Worm (Caenorhabditis elegans) whole organism, late embryonic: ENCODE data around the gene nlp-48.

Source experiments
- C08G9.2 ChIP-seq: sonication (generic microtip); optimal IDR thresholded peaks from 2 replicates; lab custom pipeline; 2016; ENCODE audit warnings: mild to moderate bottlenecking, missing genetic modification characterization, moderate library complexity, missing compliant biosample characterization
- C38D4.7 ChIP-seq: fragments of 200-800 bp; sonication (Bioruptor generic); optimal IDR thresholded peaks from 2 replicates; lab custom pipeline; 2018; ENCODE audit warnings: mild to moderate bottlenecking, missing genetic modification characterization, moderate library complexity, missing compliant biosample characterization
- F13H6.1 ChIP-seq: sonication (generic microtip); optimal IDR thresholded peaks from 2 replicates; lab custom pipeline; 2016; ENCODE audit warnings: missing genetic modification characterization, missing compliant biosample characterization
- K02D7.2 ChIP-seq: sonication (generic microtip); optimal IDR thresholded peaks from 2 replicates; lab custom pipeline; 2017; ENCODE audit warnings: mild to moderate bottlenecking, missing genetic modification characterization, missing compliant biosample characterization
- Y22D7AL.16 ChIP-seq: sonication (generic microtip); optimal IDR thresholded peaks from 2 replicates; lab custom pipeline; 2016; ENCODE audit warnings: missing genetic modification characterization, missing compliant biosample characterization
- ceh-14 ChIP-seq: sonication (generic microtip); optimal IDR thresholded peaks from 2 replicates; lab custom pipeline; 2016; ENCODE audit warnings: missing genotype, missing genetic modification characterization, missing compliant biosample characterization
- ceh-18 ChIP-seq: sonication (generic microtip); optimal IDR thresholded peaks from 2 replicates; lab custom pipeline; 2016; ENCODE audit warnings: missing genetic modification characterization, missing compliant biosample characterization
- ceh-19 ChIP-seq: fragments of 200-800 bp; sonication (Bioruptor generic); optimal IDR thresholded peaks from 2 replicates; lab custom pipeline; 2018; ENCODE audit warnings: mild to moderate bottlenecking, missing genetic modification characterization, missing compliant biosample characterization
- ceh-2 ChIP-seq: sonication (generic microtip); optimal IDR thresholded peaks from 2 replicates; lab custom pipeline; 2016; ENCODE audit warnings: missing genotype, missing genetic modification characterization, missing compliant biosample characterization
- ceh-22 ChIP-seq: sonication (generic microtip); optimal IDR thresholded peaks from 2 replicates; lab custom pipeline; 2017; ENCODE audit warnings: missing biosample characterization, missing genetic modification characterization
- ceh-31 ChIP-seq: sonication (generic microtip); optimal IDR thresholded peaks from 2 replicates; lab custom pipeline; 2016; ENCODE audit warnings: missing genetic modification characterization, missing compliant biosample characterization
- ceh-34 ChIP-seq: sonication (generic microtip); optimal IDR thresholded peaks from 2 replicates; lab custom pipeline; 2016; ENCODE audit warnings: mild to moderate bottlenecking, missing genetic modification characterization, missing compliant biosample characterization
- ceh-45 ChIP-seq: fragments of 200-800 bp; sonication (Bioruptor generic); IDR thresholded peaks from 2 replicates; pipeline ENCODE4 v1.3.6; 2022; ENCODE audit warnings: missing genetic modification reagents, missing genetic modification characterization, missing compliant biosample characterization
- ceh-48 ChIP-seq: sonication (generic microtip); optimal IDR thresholded peaks from 2 replicates; lab custom pipeline; 2016; ENCODE audit warnings: missing genetic modification characterization, inconsistent platforms, missing compliant biosample characterization
- ceh-6 ChIP-seq: fragments of 200-800 bp; sonication (Bioruptor generic); optimal IDR thresholded peaks from 2 replicates; lab custom pipeline; 2018; ENCODE audit warnings: mild to moderate bottlenecking, missing genetic modification characterization, missing compliant biosample characterization
- ceh-9 ChIP-seq: sonication (generic microtip); optimal IDR thresholded peaks from 2 replicates; lab custom pipeline; 2016; ENCODE audit warnings: mild to moderate bottlenecking, missing genetic modification characterization, inconsistent platforms, missing compliant biosample characterization
- elt-2 ChIP-seq: sonication (generic microtip); optimal IDR thresholded peaks from 2 replicates; lab custom pipeline; 2016; ENCODE audit warnings: missing genetic modification reagents, missing genetic modification characterization, missing compliant biosample characterization
- eyg-1 ChIP-seq: sonication (generic microtip); optimal IDR thresholded peaks from 2 replicates; lab custom pipeline; 2016; ENCODE audit warnings: missing genotype, missing genetic modification characterization, missing compliant biosample characterization
- fkh-10 ChIP-seq: fragments of 150-350 bp; optimal IDR thresholded peaks from 2 replicates; lab custom pipeline; 2014; ENCODE audit warnings: missing biosample characterization, missing genetic modification reagents, missing genetic modification characterization
- fkh-6 ChIP-seq: sonication (generic microtip); optimal IDR thresholded peaks from 2 replicates; lab custom pipeline; 2016; ENCODE audit warnings: missing genetic modification characterization, missing compliant biosample characterization
- gmeb-2 ChIP-seq: sonication (generic microtip); optimal IDR thresholded peaks from 2 replicates; lab custom pipeline; 2016; ENCODE audit warnings: missing genetic modification characterization, inconsistent platforms, missing compliant biosample characterization
- hlh-15 ChIP-seq: sonication (generic microtip); optimal IDR thresholded peaks from 2 replicates; lab custom pipeline; 2016; ENCODE audit warnings: missing genetic modification characterization, missing compliant biosample characterization
- hlh-8 ChIP-seq: sonication (generic microtip); optimal IDR thresholded peaks from 2 replicates; lab custom pipeline; 2016; ENCODE audit warnings: missing genotype, missing genetic modification characterization, missing compliant biosample characterization
- lim-6 ChIP-seq: sonication (generic microtip); optimal IDR thresholded peaks from 2 replicates; lab custom pipeline; 2016; ENCODE audit warnings: missing genetic modification characterization, missing compliant biosample characterization
- lin-11 ChIP-seq: fragments of 200-800 bp; sonication (Bioruptor generic); optimal IDR thresholded peaks from 2 replicates; lab custom pipeline; 2018; ENCODE audit warnings: mild to moderate bottlenecking, missing genetic modification characterization, missing compliant biosample characterization
- mec-3 ChIP-seq: sonication (generic microtip); optimal IDR thresholded peaks from 2 replicates; lab custom pipeline; 2016; ENCODE audit warnings: borderline replicate concordance, missing genetic modification characterization, missing compliant biosample characterization
- nfya-1 ChIP-seq: sonication (generic microtip); optimal IDR thresholded peaks from 2 replicates; lab custom pipeline; 2017; ENCODE audit warnings: missing genetic modification characterization, mild to moderate bottlenecking, missing compliant biosample characterization, antibody characterized with exemption, moderate library complexity
- nhr-11 ChIP-seq: fragments of 150-350 bp; optimal IDR thresholded peaks from 2 replicates; lab custom pipeline; 2014; ENCODE audit warnings: missing biosample characterization, missing genetic modification characterization
- nhr-232 ChIP-seq: sonication (generic microtip); optimal IDR thresholded peaks from 2 replicates; lab custom pipeline; 2016; ENCODE audit warnings: missing genetic modification characterization, missing compliant biosample characterization
- pat-9 ChIP-seq: fragments of 200-800 bp; sonication (Bioruptor generic); optimal IDR thresholded peaks from 2 replicates; lab custom pipeline; 2018; ENCODE audit warnings: mild to moderate bottlenecking, missing genetic modification characterization, moderate library complexity, missing compliant biosample characterization
- pax-1 ChIP-seq: fragments of 150-350 bp; optimal IDR thresholded peaks from 2 replicates; lab custom pipeline; 2014; ENCODE audit warnings: missing biosample characterization, missing genetic modification characterization
- pha-2 ChIP-seq: sonication (generic microtip); optimal IDR thresholded peaks from 2 replicates; lab custom pipeline; 2017; ENCODE audit warnings: mild to moderate bottlenecking, missing genetic modification characterization, missing compliant biosample characterization
- pqm-1 ChIP-seq: sonication (generic microtip); optimal IDR thresholded peaks from 2 replicates; lab custom pipeline; 2016; ENCODE audit warnings: missing genetic modification characterization, missing compliant biosample characterization
- pros-1 ChIP-seq: fragments of 150-350 bp; optimal IDR thresholded peaks from 2 replicates; lab custom pipeline; 2014; ENCODE audit warnings: missing biosample characterization, missing genetic modification reagents, missing genetic modification characterization
- rnt-1 ChIP-seq: sonication (generic microtip); optimal IDR thresholded peaks from 2 replicates; lab custom pipeline; 2016; ENCODE audit warnings: missing genetic modification characterization, missing compliant biosample characterization
- sox-2 ChIP-seq: fragments of 200-800 bp; sonication (Bioruptor generic); IDR thresholded peaks from 2 replicates; pipeline ENCODE4 v1.3.6; 2022; ENCODE audit warnings: missing genetic modification reagents, missing genetic modification characterization, missing compliant biosample characterization
- syd-9 ChIP-seq: sonication (generic microtip); optimal IDR thresholded peaks from 2 replicates; lab custom pipeline; 2016; ENCODE audit warnings: mild to moderate bottlenecking, missing genetic modification characterization, moderate library complexity, missing compliant biosample characterization
- tbx-7 ChIP-seq: sonication (generic microtip); optimal IDR thresholded peaks from 2 replicates; lab custom pipeline; 2016; ENCODE audit warnings: missing genotype, missing genetic modification characterization, missing compliant biosample characterization
- unc-42 ChIP-seq: sonication (generic microtip); optimal IDR thresholded peaks from 2 replicates; lab custom pipeline; 2016; ENCODE audit warnings: missing genotype, missing genetic modification characterization, missing compliant biosample characterization

nlp-48 gene

DNA sequence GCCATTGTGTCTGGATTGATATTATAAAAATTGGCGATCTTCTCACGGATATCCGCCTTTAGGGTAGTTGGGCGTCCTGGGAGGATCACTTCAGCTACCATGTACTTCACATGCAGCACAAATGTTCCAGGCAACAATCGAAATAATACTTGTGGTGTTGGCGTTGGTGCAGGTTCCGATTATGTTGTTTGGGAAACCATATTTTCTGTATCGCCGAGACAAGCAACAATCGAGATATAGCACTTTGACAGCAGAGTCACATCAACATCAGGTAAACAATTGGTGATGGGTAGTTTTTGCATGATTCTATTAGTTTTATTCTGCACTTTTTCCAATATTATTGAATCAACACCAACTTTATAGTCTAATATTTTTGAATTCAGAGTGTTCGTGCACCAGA, 12.4 kb upstream of the nlp-48 start, which contains the start of gene T26G10.3:
T26G10.3 (minus strand) TSS at position 101 of the 400 bp plus-strand sequence.
- TF ChIP-seq sox-2 (GFP tag; lab: Robert Waterston, UW) (no peak), ceh-48 (no peak), eyg-1 (tag; lab: Kevin White, UChicago) (no peak), pros-1 (tag; lab: Kevin White, UChicago) (no peak), ceh-9 (tag; lab: Kevin White, UChicago) (no peak), fkh-10 (GFP tag; lab: Kevin White, UChicago) (no peak), nfya-1 (no peak), ceh-6 (GFP tag; lab: Kevin White, UChicago) (no peak), pat-9 (tag; lab: Kevin White, UChicago) (no peak), ceh-14 (no peak), lim-6 (tag; lab: Kevin White, UChicago) (no peak), ceh-34 (tag; lab: Kevin White, UChicago) (no peak)
- TF ChIP-seq, all 69 proteins: peak for 0

DNA sequence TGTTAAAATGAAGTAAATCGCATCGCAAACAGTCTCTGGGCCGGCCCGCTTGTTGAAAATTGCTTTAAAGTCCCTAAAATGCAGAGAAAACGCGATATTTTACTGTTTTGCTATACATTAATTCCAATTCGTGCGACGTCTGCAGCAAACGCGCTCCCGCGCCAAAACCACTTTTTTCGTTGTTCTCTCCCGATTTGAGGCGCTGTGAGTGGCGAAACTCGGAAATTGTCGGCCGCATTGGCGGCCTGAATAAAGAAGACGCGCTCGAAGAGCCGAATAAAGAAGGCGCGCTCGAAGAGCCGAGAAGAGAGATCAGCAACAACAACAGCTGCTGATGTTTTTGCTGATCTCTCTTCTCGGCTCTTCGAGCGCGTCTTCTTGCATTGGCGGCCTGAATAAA, 7.4 kb upstream of the nlp-48 start:
- TF ChIP-seq ceh-31 (tag; lab: Kevin White, UChicago): peak; percentile 49

DNA sequence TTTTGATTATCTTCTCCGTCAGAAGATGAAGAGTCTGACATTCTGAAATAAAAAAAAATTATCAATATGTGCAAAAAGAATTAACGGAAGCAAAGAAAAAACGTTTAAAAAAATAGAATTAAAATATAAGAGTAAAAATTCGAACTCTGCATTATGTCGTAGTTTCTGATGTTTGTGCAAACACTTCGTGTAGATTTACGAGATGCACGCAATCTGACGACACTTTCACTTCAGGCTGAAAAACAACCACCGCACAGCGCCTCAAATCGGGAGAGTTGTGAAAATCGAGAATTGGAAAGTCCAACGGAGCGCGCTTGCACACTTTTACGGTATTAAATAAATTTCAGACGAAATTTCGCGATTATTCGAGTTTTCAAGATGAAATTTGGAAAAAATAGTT, 5.7 kb upstream of the nlp-48 start, which contains the start of gene T26G10.1:
T26G10.1 (minus strand) TSS at position 42 of the 400 bp plus-strand sequence.
- peak; percentile 4 for TF ChIP-seq ceh-31 (tag; lab: Kevin White, UChicago)
- TF ChIP-seq pax-1 (tag; lab: Kevin White, UChicago): no peak
- TF ChIP-seq syd-9 (tag; lab: Kevin White, UChicago): no peak
- TF ChIP-seq C08G9.2 (tag; lab: Kevin White, UChicago): no peak
- TF ChIP-seq C38D4.7 (GFP tag; lab: Kevin White, UChicago): no peak
- no peak for TF ChIP-seq ceh-45 (GFP tag; lab: Robert Waterston, UW)
- TF ChIP-seq fkh-6 (tag; lab: Kevin White, UChicago): no peak
- no peak for TF ChIP-seq rnt-1 (tag; lab: Kevin White, UChicago)
- TF ChIP-seq nfya-1: peak; percentile 13
- no peak for TF ChIP-seq mec-3 (tag; lab: Kevin White, UChicago)
- TF ChIP-seq elt-2 (tag; lab: Kevin White, UChicago): peak; percentile 20
- TF ChIP-seq tbx-7 (tag; lab: Kevin White, UChicago): no peak
- no peak for TF ChIP-seq K02D7.2
- no peak for TF ChIP-seq gmeb-2 (tag; lab: Kevin White, UChicago)
- TF ChIP-seq unc-42 (tag; lab: Kevin White, UChicago): peak; percentile 9

DNA sequence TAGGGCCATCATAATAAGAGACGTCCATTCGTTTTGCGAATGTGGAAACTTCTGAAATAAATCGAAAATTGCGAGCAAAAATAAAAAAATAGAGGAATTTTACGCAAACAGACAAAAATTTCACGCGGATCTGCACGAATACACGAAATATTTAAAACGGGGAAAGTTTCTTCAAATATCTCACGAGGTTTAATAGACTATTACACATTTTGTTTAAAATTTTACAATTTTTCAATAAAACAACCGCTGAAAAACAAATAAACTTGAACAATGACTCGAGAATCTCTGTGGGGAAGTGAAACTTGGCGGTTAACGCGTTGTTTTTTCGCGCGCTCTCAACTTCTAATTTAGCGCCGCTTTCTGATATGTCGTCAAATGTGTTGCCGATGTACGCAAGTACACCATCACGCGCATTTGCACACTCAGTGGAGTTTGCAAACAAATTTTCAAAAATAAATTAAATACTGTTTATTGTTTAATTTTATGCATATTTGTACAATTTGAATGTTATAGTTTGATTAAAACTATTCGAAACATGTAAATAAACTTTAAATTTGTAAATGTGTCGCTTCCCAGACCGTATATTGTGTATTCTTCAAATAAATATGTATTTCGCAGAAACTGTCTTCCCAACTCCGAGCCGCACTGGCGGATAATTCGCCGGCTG, 7.7 kb downstream of the nlp-48 start, which contains the start of the genes gpr-2 and rgr-1:
gpr-2 (minus strand) TSS at position 51 of the 667 bp plus-strand sequence.
rgr-1 (plus strand) TSS at position 617 of the 667 bp plus-strand sequence.
- TF ChIP-seq nhr-232 (tag; lab: Kevin White, UChicago) (no peak), nfya-1 (peak; percentile 31)
- TF ChIP-seq, all 69 proteins: peak for 1

DNA sequence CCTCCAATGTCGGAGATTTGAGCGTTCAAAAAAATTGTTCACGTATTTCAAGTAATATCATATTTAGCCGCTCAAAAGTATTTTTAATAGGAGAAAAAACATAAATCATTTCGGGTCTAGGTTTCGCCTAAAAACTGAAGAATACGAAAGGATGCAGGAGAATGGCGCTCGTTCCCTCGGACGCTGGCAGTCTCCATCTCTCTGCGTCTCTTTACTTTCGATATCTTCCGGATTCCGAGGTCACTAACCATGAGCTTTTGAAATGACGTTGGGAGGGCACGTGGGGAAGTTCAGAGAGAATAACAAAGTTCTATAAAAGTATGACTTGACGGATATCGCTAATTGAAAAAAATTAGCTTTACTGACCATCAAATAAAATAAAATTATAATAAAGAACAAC, 10.0 kb downstream of the nlp-48 start:
- TF ChIP-seq tbx-7 (tag; lab: Kevin White, UChicago): no peak
- TF ChIP-seq hlh-8: no peak
- no peak for TF ChIP-seq F13H6.1 (tag; lab: Kevin White, UChicago)
- TF ChIP-seq pqm-1 (tag; lab: Kevin White, UChicago): no peak

DNA sequence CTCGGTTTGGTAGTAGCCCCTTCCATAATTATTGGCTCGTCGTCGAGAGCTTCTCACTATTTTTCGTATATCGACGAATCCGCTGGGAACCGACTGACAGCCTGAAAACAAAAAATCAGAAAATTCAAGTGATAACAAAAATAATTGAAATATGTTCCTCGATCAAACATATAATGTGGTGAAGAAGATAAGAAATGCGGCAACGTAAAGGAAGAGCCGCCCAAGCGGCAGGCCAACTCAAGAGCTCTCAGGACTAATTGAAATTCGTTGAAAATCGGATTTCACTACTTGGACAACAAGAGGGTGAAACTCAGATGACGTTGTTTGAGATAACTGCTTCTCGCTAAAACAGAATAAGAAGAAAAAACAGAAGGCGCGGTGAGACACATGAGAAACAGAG, 10.9 kb downstream of the nlp-48 start, which contains the start of gene slc-17.2:
slc-17.2 (minus strand) TSS at position 101 of the 400 bp plus-strand sequence.
- TF ChIP-seq ceh-34 (tag; lab: Kevin White, UChicago) (no peak), ceh-19 (GFP tag; lab: Kevin White, UChicago) (no peak), nhr-232 (tag; lab: Kevin White, UChicago) (no peak), lin-11 (tag; lab: Kevin White, UChicago) (no peak), ceh-22 (no peak), ceh-18 (tag; lab: Kevin White, UChicago) (no peak), Y22D7AL.16 (tag; lab: Kevin White, UChicago) (no peak), ceh-45 (GFP tag; lab: Robert Waterston, UW) (no peak), nhr-11 (tag; lab: Kevin White, UChicago) (no peak), ceh-2 (tag; lab: Kevin White, UChicago) (no peak), hlh-15 (tag; lab: Kevin White, UChicago) (no peak), K02D7.2 (no peak), pha-2 (tag; lab: Kevin White, UChicago) (no peak)
- TF ChIP-seq, all 69 proteins: peak for 0
